Worm (Caenorhabditis elegans) whole organism, L4 larva: ENCODE results near the gene Y73B6BL.29.

ENCODE experiments used
- F37D6.2 ChIP-seq: sonication (generic microtip); optimal IDR thresholded peaks from 2 replicates; lab custom pipeline; 2016; ENCODE audit warnings: mild to moderate bottlenecking, missing genetic modification characterization, missing compliant biosample characterization
- Y48G9A.11 ChIP-seq: fragments of 200-800 bp; sonication (Bioruptor generic); IDR thresholded peaks from 2 replicates; pipeline ENCODE4 v1.3.6; 2022; ENCODE audit warnings: missing genetic modification reagents, missing genetic modification characterization, missing compliant biosample characterization
- ZK546.5 ChIP-seq, 2 experiments: sonication (generic microtip); optimal IDR thresholded peaks; 2 replicates each; lab custom pipeline; 2017; ENCODE audit warnings: missing biosample characterization in 2 of 2, missing genetic modification characterization in 2 of 2
- aha-1 ChIP-seq: fragments of 150-350 bp; peaks from one replicate; lab custom pipeline; 2014; ENCODE audit warnings: missing biosample characterization, missing genetic modification characterization
- ama-1 ChIP-seq: fragments of 150-350 bp; optimal IDR thresholded peaks from 2 replicates; lab custom pipeline; 2014; ENCODE audit warnings: inconsistent platforms, mixed read lengths
- attf-4 ChIP-seq: sonication (generic microtip); optimal IDR thresholded peaks from 3 replicates; lab custom pipeline; 2017; ENCODE audit warnings: missing biosample characterization, missing genetic modification characterization
- ceh-28 ChIP-seq: fragments of 150-350 bp; optimal IDR thresholded peaks from 2 replicates; lab custom pipeline; 2014; ENCODE audit warnings: missing biosample characterization, missing genetic modification reagents, missing genetic modification characterization
- ceh-32 ChIP-seq: sonication (generic microtip); optimal IDR thresholded peaks from 2 replicates; lab custom pipeline; 2016; ENCODE audit warnings: mild to moderate bottlenecking, missing genetic modification characterization, missing compliant biosample characterization; ENCODE audit not compliant: poor library complexity
- ces-1 ChIP-seq: fragments of 150-350 bp; sonication (generic microtip); optimal IDR thresholded peaks from 4 replicates; lab custom pipeline; 2014; ENCODE audit warnings: missing biosample characterization, missing genetic modification reagents, missing genetic modification characterization
- cey-2 ChIP-seq: sonication (generic microtip); optimal IDR thresholded peaks from 3 replicates; lab custom pipeline; 2017; ENCODE audit warnings: missing genetic modification characterization, mild to moderate bottlenecking, missing compliant biosample characterization, antibody characterized with exemption, borderline replicate concordance; ENCODE audit not compliant: insufficient read depth
- ctbp-1 ChIP-seq: fragments of 200-800 bp; sonication (Bioruptor generic); IDR thresholded peaks from 2 replicates; pipeline ENCODE4 v1.3.6; 2022; ENCODE audit warnings: missing genetic modification reagents, missing genetic modification characterization, missing compliant biosample characterization
- daf-12 ChIP-seq: fragments of 150-350 bp; optimal IDR thresholded peaks from 2 replicates; lab custom pipeline; 2014; ENCODE audit warnings: missing biosample characterization, missing genetic modification reagents, missing genetic modification characterization
- dmd-8 ChIP-seq: fragments of 200-800 bp; sonication (Bioruptor generic); IDR thresholded peaks from 2 replicates; pipeline ENCODE4 v1.3.6; 2022; ENCODE audit warnings: missing genetic modification characterization, missing compliant biosample characterization
- dpl-1 ChIP-seq: fragments of 150-350 bp; optimal IDR thresholded peaks from 2 replicates; lab custom pipeline; 2014; ENCODE audit warnings: missing biosample characterization, missing genetic modification reagents, missing genetic modification characterization
- hif-1 ChIP-seq, 2 experiments: sonication (generic microtip); optimal IDR thresholded peaks; 2 replicates each; lab custom pipeline; 2016 to 2017; ENCODE audit warnings: missing compliant biosample characterization in 2 of 2, missing genetic modification characterization in 2 of 2, missing genetic modification reagents in 2 of 2, missing genotype in 2 of 2, mild to moderate bottlenecking in 1 of 2
- hlh-11 ChIP-seq: fragments of 200-800 bp; sonication (Bioruptor generic); optimal IDR thresholded peaks from 2 replicates; lab custom pipeline; 2018; ENCODE audit warnings: mild to moderate bottlenecking, missing genetic modification characterization, missing compliant biosample characterization
- lim-7 ChIP-seq: fragments of 200-800 bp; sonication (Bioruptor generic); IDR thresholded peaks from 2 replicates; pipeline ENCODE4 v1.3.6; 2022; ENCODE audit warnings: missing genetic modification characterization, missing compliant biosample characterization
- lin-15B ChIP-seq: fragments of 150-350 bp; sonication (generic microtip); optimal IDR thresholded peaks from 3 replicates; lab custom pipeline; 2014; ENCODE audit warnings: missing biosample characterization, missing genetic modification characterization
- lin-38 ChIP-seq: fragments of 200-800 bp; sonication (Bioruptor generic); IDR thresholded peaks from 2 replicates; pipeline ENCODE4 v1.3.6; 2022; ENCODE audit warnings: missing genetic modification reagents, missing genetic modification characterization, missing compliant biosample characterization
- lin-39 ChIP-seq: fragments of 150-350 bp; optimal IDR thresholded peaks from 2 replicates; lab custom pipeline; 2014; ENCODE audit warnings: missing biosample characterization, missing genetic modification reagents, missing genetic modification characterization
- lsy-2 ChIP-seq, 2 experiments: fragments of 150-350 bp in 1 of 2; sonication (generic microtip) in 1 of 2; optimal IDR thresholded peaks; 2 replicates each; lab custom pipeline; 2014 to 2017; ENCODE audit warnings: missing biosample characterization in 2 of 2, missing genetic modification characterization in 2 of 2
- madf-9 ChIP-seq: fragments of 200-800 bp; sonication (Bioruptor generic); conservative IDR thresholded peaks from 2 replicates; pipeline ENCODE4 v1.3.6; 2022; ENCODE audit warnings: missing genetic modification reagents, missing genetic modification characterization, missing compliant biosample characterization
- mdl-1 ChIP-seq, 2 experiments: fragments of 150-350 bp in 1 of 2; sonication (generic microtip) in 1 of 2; optimal IDR thresholded peaks; 2 replicates each; lab custom pipeline; 2014 to 2017; ENCODE audit warnings: missing biosample characterization in 2 of 2, missing genetic modification characterization in 2 of 2
- mdt-29 ChIP-seq: fragments of 200-800 bp; sonication (Bioruptor generic); IDR thresholded peaks from 2 replicates; pipeline ENCODE4 v1.3.6; 2022; ENCODE audit warnings: missing genetic modification reagents, missing genetic modification characterization, missing compliant biosample characterization
- mep-1 ChIP-seq: fragments of 150-350 bp; sonication (generic microtip); optimal IDR thresholded peaks from 3 replicates; lab custom pipeline; 2014; ENCODE audit warnings: missing biosample characterization, missing genetic modification characterization
- mxl-3 ChIP-seq: fragments of 200-800 bp; sonication (Bioruptor generic); optimal IDR thresholded peaks from 2 replicates; lab custom pipeline; 2018; ENCODE audit warnings: mild to moderate bottlenecking, missing genetic modification characterization, missing compliant biosample characterization
- nhr-102 ChIP-seq: sonication (generic microtip); optimal IDR thresholded peaks from 2 replicates; lab custom pipeline; 2016; ENCODE audit warnings: mild to moderate bottlenecking, missing genetic modification characterization, moderate library complexity, missing compliant biosample characterization
- nhr-11 ChIP-seq: fragments of 150-350 bp; optimal IDR thresholded peaks from 2 replicates; lab custom pipeline; 2014; ENCODE audit warnings: missing biosample characterization, missing genetic modification characterization
- nhr-237 ChIP-seq: sonication (generic microtip); optimal IDR thresholded peaks from 2 replicates; lab custom pipeline; 2017; ENCODE audit warnings: missing biosample characterization, missing genetic modification characterization
- nhr-42 ChIP-seq: fragments of 200-800 bp; sonication (Bioruptor generic); IDR thresholded peaks from 2 replicates; pipeline ENCODE4 v1.3.6; 2022; ENCODE audit warnings: missing genetic modification characterization, missing compliant biosample characterization
- nhr-76 ChIP-seq: fragments of 150-350 bp; optimal IDR thresholded peaks from 2 replicates; lab custom pipeline; 2014; ENCODE audit warnings: missing biosample characterization, missing genetic modification characterization
- nhr-77 ChIP-seq: fragments of 150-350 bp; optimal IDR thresholded peaks from 2 replicates; lab custom pipeline; 2014; ENCODE audit warnings: missing biosample characterization, missing genetic modification characterization
- pha-4 ChIP-seq, 2 experiments: fragments of 150-350 bp in 1 of 2; fragments of 200-800 bp in 1 of 2; sonication (Bioruptor generic) in 1 of 2; IDR thresholded peaks in 1 of 2; optimal IDR thresholded peaks in 1 of 2; 2 replicates each; pipeline versions ENCODE4 v1.3.6 to Lab custom; 2014 to 2022; ENCODE audit warnings: missing genetic modification characterization in 2 of 2, missing genetic modification reagents in 2 of 2, missing biosample characterization in 1 of 2, missing compliant biosample characterization in 1 of 2
- php-3 ChIP-seq: fragments of 200-800 bp; sonication (Bioruptor generic); IDR thresholded peaks from 2 replicates; pipeline ENCODE4 v1.3.6; 2022; ENCODE audit warnings: missing genetic modification reagents, missing genetic modification characterization, missing compliant biosample characterization
- pqm-1 ChIP-seq: sonication (generic microtip); optimal IDR thresholded peaks from 2 replicates; lab custom pipeline; 2017; ENCODE audit warnings: missing biosample characterization, missing genetic modification characterization
- rbr-2 ChIP-seq: sonication (generic microtip); optimal IDR thresholded peaks from 2 replicates; lab custom pipeline; 2016; ENCODE audit warnings: missing genotype, missing genetic modification characterization, missing compliant biosample characterization
- saeg-2 ChIP-seq: fragments of 200-800 bp; sonication (Bioruptor generic); IDR thresholded peaks from 2 replicates; pipeline ENCODE4 v1.3.6; 2022; ENCODE audit warnings: missing genetic modification reagents, missing genetic modification characterization, missing compliant biosample characterization
- snpc-1.2 ChIP-seq: fragments of 200-800 bp; sonication (Bioruptor generic); IDR thresholded peaks from 2 replicates; pipeline ENCODE4 v1.3.6; 2022; ENCODE audit warnings: missing genetic modification reagents, missing genetic modification characterization, missing compliant biosample characterization
- tra-1 ChIP-seq: fragments of 200-800 bp; sonication (Bioruptor generic); IDR thresholded peaks from 2 replicates; pipeline ENCODE4 v1.3.6; 2022; ENCODE audit warnings: missing genetic modification reagents, missing genetic modification characterization, missing compliant biosample characterization
- unc-130 ChIP-seq: sonication (generic microtip); optimal IDR thresholded peaks from 2 replicates; lab custom pipeline; 2016; ENCODE audit warnings: missing genetic modification reagents, missing genetic modification characterization, missing compliant biosample characterization
- unc-62 ChIP-seq, 3 experiments: fragments of 150-350 bp in 1 of 3; sonication (generic microtip); optimal IDR thresholded peaks in 2 of 3; peaks in 1 of 3; 1 replicate in 1 of 3; 2 replicates in 2 of 3; lab custom pipeline; 2014 to 2017; ENCODE audit warnings: missing biosample characterization in 3 of 3, missing genetic modification characterization in 3 of 3, missing genetic modification reagents in 3 of 3, missing genotype in 1 of 3
- zfp-2 ChIP-seq: sonication (generic microtip); optimal IDR thresholded peaks from 2 replicates; lab custom pipeline; 2016; ENCODE audit warnings: mild to moderate bottlenecking, missing genetic modification characterization, missing compliant biosample characterization
- zfp-3 ChIP-seq: fragments of 200-800 bp; sonication (Bioruptor generic); conservative IDR thresholded peaks from 2 replicates; pipeline ENCODE4 v1.3.6; 2022; ENCODE audit warnings: missing genetic modification reagents, missing genetic modification characterization, missing compliant biosample characterization
- zip-2 ChIP-seq: fragments of 150-350 bp; optimal IDR thresholded peaks from 2 replicates; lab custom pipeline; 2014; ENCODE audit warnings: missing biosample characterization, missing genetic modification characterization

Gene Y73B6BL.29

ce11 chrIV:6330790-6331189 lies 9.1 kb downstream of the Y73B6BL.29 start (continued):
- peak; percentile 91 for TF ChIP-seq pqm-1
- TF ChIP-seq mdl-1 (tag; optimal IDR thresholded peaks at IDR 0.05; lab: Kevin White, UChicago), result no peak
- peak; percentile 15 for TF ChIP-seq ama-1 (lab: Kevin White, UChicago)

ce11 chrIV:6333915-6334314 lies 12.2 kb downstream of the Y73B6BL.29 start, which contains the start of gene blos-2:
Gene blos-2 (plus strand): TSS chrIV:6334215.
- no peak for TF ChIP-seq ZK546.5 (tag; optimal IDR thresholded peaks at IDR 0.05; lab: Kevin White, UChicago)
- TF ChIP-seq, all 104 proteins: peak for 0

ce11 chrIV:6335908-6336307 lies 14.2 kb downstream of the Y73B6BL.29 start, which contains the start of gene mif-4:
Gene mif-4 (minus strand): TSS chrIV:6335994.
- TF ChIP-seq saeg-2 (no peak), ceh-32 (tag; lab: Kevin White, UChicago) (no peak), daf-12 (tag; lab: Kevin White, UChicago) (no peak), mdl-1 (tag; optimal IDR thresholded peaks at IDR 0.05; lab: Kevin White, UChicago) (peak in 1 of 2 experiments; percentile 12), nhr-76 (tag; lab: Kevin White, UChicago) (no peak), mep-1 (tag; lab: Kevin White, UChicago) (no peak), pqm-1 (no peak), pha-4 (GFP tag; IDR thresholded peaks at IDR 0.05; lab: Robert Waterston, UW) (no peak), pha-4 (tag; optimal IDR thresholded peaks at IDR 0.05; lab: Kevin White, UChicago) (peak; percentile 24), rbr-2 (tag; lab: Kevin White, UChicago) (no peak), ctbp-1 (GFP tag; lab: Robert Waterston, UW) (no peak), zfp-2 (tag; lab: Kevin White, UChicago) (no peak), unc-62 (GFP tag; optimal IDR thresholded peaks at IDR 0.05 in 1 of 2; lab: Kevin White, UChicago) (peak in 1 of 2 experiments; percentile 43), unc-62 (tag; optimal IDR thresholded peaks at IDR 0.05; lab: Kevin White, UChicago) (no peak), ces-1 (GFP tag; lab: Kevin White, UChicago) (no peak), snpc-1.2 (GFP tag; lab: Robert Waterston, UW) (no peak), lin-39 (tag; lab: Kevin White, UChicago) (no peak), nhr-42 (GFP tag; lab: Robert Waterston, UW) (no peak), nhr-77 (tag; lab: Kevin White, UChicago) (no peak), zip-2 (no peak), hlh-11 (tag; lab: Kevin White, UChicago) (no peak)

ce11 chrIV:6336748-6337147 lies 15.0 kb downstream of the Y73B6BL.29 start:
- TF ChIP-seq lin-38 (GFP tag; lab: Robert Waterston, UW), result peak; percentile 77
- peak; percentile 74 for TF ChIP-seq cey-2 (tag; lab: Kevin White, UChicago)
- no peak for TF ChIP-seq ceh-28 (tag; lab: Kevin White, UChicago)
- TF ChIP-seq dpl-1 (GFP tag; lab: Kevin White, UChicago), result peak; percentile 72
- TF ChIP-seq lim-7 (GFP tag; lab: Robert Waterston, UW), result no peak
- TF ChIP-seq nhr-102 (tag; lab: Kevin White, UChicago), result peak; percentile 96
- no peak for TF ChIP-seq attf-4 (tag; lab: Kevin White, UChicago)
- TF ChIP-seq dmd-8, result no peak
- TF ChIP-seq nhr-237, result no peak
- no peak for TF ChIP-seq unc-130 (GFP tag; lab: Kevin White, UChicago)
- peak; percentile 84 for TF ChIP-seq nhr-11 (tag; lab: Kevin White, UChicago)
- 0 out of 2 replicates have a peak, but pooled peaks have one; percentile 44 for TF ChIP-seq madf-9 (GFP tag; lab: Robert Waterston, UW)
- no peak for TF ChIP-seq Y48G9A.11 (GFP tag; lab: Robert Waterston, UW)
- TF ChIP-seq lsy-2 (tag; optimal IDR thresholded peaks at IDR 0.05; lab: Kevin White, UChicago), result peak; percentile 78 to 95
- no peak for TF ChIP-seq nhr-77 (tag; lab: Kevin White, UChicago)
- no peak for TF ChIP-seq lin-15B (tag; lab: Kevin White, UChicago)
- peak; percentile 16 for TF ChIP-seq ceh-32 (tag; lab: Kevin White, UChicago)
- TF ChIP-seq hif-1 (tag; optimal IDR thresholded peaks at IDR 0.05; lab: Kevin White, UChicago), result peak; percentile 81 to 95
- peak; percentile 73 for TF ChIP-seq F37D6.2 (tag; lab: Kevin White, UChicago)
- TF ChIP-seq mdt-29, result peak; percentile 95
- peak; percentile 90 for TF ChIP-seq ctbp-1 (GFP tag; lab: Robert Waterston, UW)
- 0 out of 2 replicates have a peak, but pooled peaks have one; percentile 38 for TF ChIP-seq snpc-1.2 (GFP tag; lab: Robert Waterston, UW)
- TF ChIP-seq tra-1, result peak; percentile 96
- peak; percentile 99 for TF ChIP-seq aha-1 (tag; lab: Kevin White, UChicago)
- peak; percentile 83; the same call in 1 of the 2 replicates for TF ChIP-seq zfp-3 (GFP tag; lab: Robert Waterston, UW)
- peak; percentile 99 for TF ChIP-seq mxl-3 (GFP tag; lab: Kevin White, UChicago)
- peak; percentile 90 for TF ChIP-seq php-3 (GFP tag; lab: Robert Waterston, UW)
